Fruit fly (Drosophila melanogaster) whole organism, wandering third instar larva: ENCODE data around the gene CG8630.
A peak's percentile ranks its signal among the peaks of the same experiment; 100 is the strongest.

Experiments used
- Abd-B ChIP-seq: fragments of >200 bp; optimal IDR thresholded peaks from 2 replicates; lab custom pipeline; 2017; ENCODE audit warnings: missing biosample characterization, missing genetic modification characterization
- CG32264 ChIP-seq: fragments of 200-800 bp; sonication (Bioruptor generic); optimal IDR thresholded peaks from 2 replicates; lab custom pipeline; 2016; ENCODE audit warnings: missing biosample characterization, missing genetic modification characterization
- CG9705 ChIP-seq: fragments of 200-800 bp; sonication (Bioruptor generic); optimal IDR thresholded peaks from 2 replicates; lab custom pipeline; 2018; ENCODE audit warnings: missing biosample characterization, mild to moderate bottlenecking, missing genetic modification characterization
- CrebA ChIP-seq: fragments of 200-800 bp; sonication (Bioruptor generic); optimal IDR thresholded peaks from 2 replicates; lab custom pipeline; 2016; ENCODE audit warnings: missing biosample characterization, mild to moderate bottlenecking, missing genetic modification characterization, borderline replicate concordance
- Dfd ChIP-seq: fragments of >200 bp; optimal IDR thresholded peaks from 2 replicates; lab custom pipeline; 2017; ENCODE audit warnings: missing biosample characterization, missing genetic modification characterization
- Dif ChIP-seq: fragments of 200-275, 200-300 bp; sonication (Bioruptor generic); optimal IDR thresholded peaks from 2 replicates; lab custom pipeline; 2018; ENCODE audit warnings: missing biosample characterization, missing genetic modification characterization; ENCODE audit not compliant: partially characterized antibody
- GATAd ChIP-seq: sonication (Bioruptor generic); optimal IDR thresholded peaks from 2 replicates; lab custom pipeline; 2016; ENCODE audit warnings: missing biosample characterization, missing genetic modification characterization
- HLH106 ChIP-seq: fragments of 200-800 bp; optimal IDR thresholded peaks from 3 replicates; lab custom pipeline; 2019; ENCODE audit warnings: missing biosample characterization, mild to moderate bottlenecking, missing genetic modification characterization, moderate library complexity
- Hnf4 ChIP-seq: fragments of 200-800 bp; sonication (Bioruptor generic); optimal IDR thresholded peaks from 2 replicates; lab custom pipeline; 2016; ENCODE audit warnings: missing biosample characterization, mild to moderate bottlenecking, missing genetic modification characterization
- Hr78 ChIP-seq: fragments of >200 bp; optimal IDR thresholded peaks from 2 replicates; lab custom pipeline; 2017; ENCODE audit warnings: missing biosample characterization, missing genetic modification characterization
- Hr83 ChIP-seq: fragments of 200-300 bp; sonication (Bioruptor generic); optimal IDR thresholded peaks from 2 replicates; lab custom pipeline; 2016; ENCODE audit warnings: missing biosample characterization, mild to moderate bottlenecking, missing genetic modification characterization, moderate library complexity; ENCODE audit not compliant: poor library complexity, severe bottlenecking
- Jra ChIP-seq: sonication (Bioruptor generic); optimal IDR thresholded peaks from 2 replicates; lab custom pipeline; 2016; ENCODE audit warnings: missing biosample characterization, missing genetic modification characterization
- Mio ChIP-seq: sonication (Bioruptor generic); optimal IDR thresholded peaks from 2 replicates; lab custom pipeline; 2016; ENCODE audit warnings: missing biosample characterization, missing genetic modification characterization
- Myc ChIP-seq: fragments of >200 bp; optimal IDR thresholded peaks from 2 replicates; lab custom pipeline; 2017
- N ChIP-seq: fragments of >200 bp; optimal IDR thresholded peaks from 2 replicates; lab custom pipeline; 2018; ENCODE audit warnings: missing biosample characterization, missing external identifiers, missing genetic modification characterization
- OdsH ChIP-seq: fragments of 200-800 bp; sonication (Bioruptor generic); optimal IDR thresholded peaks from 2 replicates; lab custom pipeline; 2016; ENCODE audit warnings: missing biosample characterization, mild to moderate bottlenecking, missing genetic modification characterization
- Rel ChIP-seq, 2 experiments: fragments of 200-800 bp; sonication (Bioruptor generic) in 1 of 2; optimal IDR thresholded peaks; 2 replicates in 1 of 2; 3 replicates in 1 of 2; lab custom pipeline; 2016 to 2019; ENCODE audit warnings: mild to moderate bottlenecking in 2 of 2, missing biosample characterization in 2 of 2, missing genetic modification characterization in 2 of 2, moderate library complexity in 1 of 2
- Sp1 ChIP-seq: fragments of 200-800 bp; sonication (Bioruptor generic); optimal IDR thresholded peaks from 3 replicates; lab custom pipeline; 2019; ENCODE audit warnings: missing biosample characterization, mild to moderate bottlenecking, missing genetic modification characterization, moderate library complexity
- Vsx2 ChIP-seq: fragments of 200-300, 225-300 bp; sonication (Bioruptor generic); optimal IDR thresholded peaks from 2 replicates; lab custom pipeline; 2018; ENCODE audit warnings: missing biosample characterization, missing genetic modification characterization; ENCODE audit not compliant: partially characterized antibody
- br ChIP-seq: fragments of 200-800 bp; sonication (Bioruptor generic); optimal IDR thresholded peaks from 2 replicates; lab custom pipeline; 2016; ENCODE audit warnings: missing biosample characterization, missing genetic modification characterization
- brk ChIP-seq: fragments of 200-800 bp; sonication (Bioruptor generic); optimal IDR thresholded peaks from 2 replicates; lab custom pipeline; 2016; ENCODE audit warnings: missing biosample characterization, mild to moderate bottlenecking, missing genetic modification characterization
- dl ChIP-seq, 2 experiments: fragments of 175-275, 200-275 bp in 1 of 2; fragments of 200-275 bp in 1 of 2; sonication (Bioruptor generic); optimal IDR thresholded peaks; lab custom pipeline; 2018; ENCODE audit warnings: mild to moderate bottlenecking in 2 of 2, missing biosample characterization in 2 of 2, missing genetic modification characterization in 2 of 2, moderate library complexity in 2 of 2; ENCODE audit not compliant: partially characterized antibody in 2 of 2, insufficient read depth in 1 of 2
- dmrt93B ChIP-seq: fragments of 200-800 bp; sonication (Bioruptor generic); optimal IDR thresholded peaks from 2 replicates; lab custom pipeline; 2018; ENCODE audit warnings: missing biosample characterization, mild to moderate bottlenecking, missing genetic modification characterization
- dsf ChIP-seq: sonication (Bioruptor generic); optimal IDR thresholded peaks from 2 replicates; lab custom pipeline; 2016; ENCODE audit warnings: missing biosample characterization, missing genetic modification characterization, borderline replicate concordance
- ey ChIP-seq: fragments of 200-800 bp; sonication (Bioruptor generic); optimal IDR thresholded peaks from 2 replicates; lab custom pipeline; 2016; ENCODE audit warnings: missing biosample characterization, missing genetic modification characterization
- foxo ChIP-seq, 2 experiments: fragments of 200-800 bp; sonication (Bioruptor generic); optimal IDR thresholded peaks; 2 replicates in 1 of 2; 3 replicates in 1 of 2; lab custom pipeline; 2016 to 2017; ENCODE audit warnings: missing biosample characterization in 2 of 2, missing genetic modification characterization in 2 of 2
- fru ChIP-seq: fragments of 200-800 bp; sonication (Bioruptor generic); optimal IDR thresholded peaks from 3 replicates; lab custom pipeline; 2016; ENCODE audit warnings: missing biosample characterization, mild to moderate bottlenecking, missing genetic modification characterization
- h ChIP-seq: fragments of 200-800 bp; sonication (Bioruptor generic); optimal IDR thresholded peaks from 3 replicates; lab custom pipeline; 2016; ENCODE audit warnings: missing biosample characterization, mild to moderate bottlenecking, missing genetic modification characterization
- jim ChIP-seq: fragments of 175-275, 200-325 bp; sonication (Bioruptor generic); optimal IDR thresholded peaks from 2 replicates; lab custom pipeline; 2016; ENCODE audit warnings: missing biosample characterization, mild to moderate bottlenecking, missing genetic modification characterization
- lola ChIP-seq: fragments of >200 bp; optimal IDR thresholded peaks from 2 replicates; lab custom pipeline; 2017; ENCODE audit warnings: missing biosample characterization, missing genetic modification characterization
- pan ChIP-seq: fragments of >200 bp; optimal IDR thresholded peaks from 2 replicates; lab custom pipeline; 2017
- psq ChIP-seq: fragments of 200-800 bp; sonication (Bioruptor generic); optimal IDR thresholded peaks from 3 replicates; lab custom pipeline; 2017; ENCODE audit warnings: missing biosample characterization, mild to moderate bottlenecking, missing genetic modification characterization, moderate library complexity
- rgr ChIP-seq: fragments of 200-800 bp; sonication (Bioruptor generic); optimal IDR thresholded peaks from 3 replicates; lab custom pipeline; 2016; ENCODE audit warnings: missing biosample characterization, mild to moderate bottlenecking, missing genetic modification characterization
- sage ChIP-seq: fragments of 200-800 bp; sonication (Bioruptor generic); optimal IDR thresholded peaks from 2 replicates; lab custom pipeline; 2016; ENCODE audit warnings: missing biosample characterization, mild to moderate bottlenecking, missing genetic modification characterization
- sv ChIP-seq: fragments of 200-800 bp; sonication (Bioruptor generic); optimal IDR thresholded peaks from 3 replicates; lab custom pipeline; 2016; ENCODE audit warnings: missing biosample characterization, missing genetic modification characterization
- tai ChIP-seq: sonication (Bioruptor generic); optimal IDR thresholded peaks from 2 replicates; lab custom pipeline; 2016; ENCODE audit warnings: missing biosample characterization, missing genetic modification characterization
- usp ChIP-seq: fragments of >200 bp; optimal IDR thresholded peaks from 2 replicates; lab custom pipeline; 2017; ENCODE audit warnings: missing biosample characterization, missing genetic modification characterization
- woc ChIP-seq: sonication (Bioruptor generic); optimal IDR thresholded peaks from 2 replicates; lab custom pipeline; 2016; ENCODE audit warnings: missing biosample characterization, mild to moderate bottlenecking, missing genetic modification characterization

The CG8630 gene

DNA sequence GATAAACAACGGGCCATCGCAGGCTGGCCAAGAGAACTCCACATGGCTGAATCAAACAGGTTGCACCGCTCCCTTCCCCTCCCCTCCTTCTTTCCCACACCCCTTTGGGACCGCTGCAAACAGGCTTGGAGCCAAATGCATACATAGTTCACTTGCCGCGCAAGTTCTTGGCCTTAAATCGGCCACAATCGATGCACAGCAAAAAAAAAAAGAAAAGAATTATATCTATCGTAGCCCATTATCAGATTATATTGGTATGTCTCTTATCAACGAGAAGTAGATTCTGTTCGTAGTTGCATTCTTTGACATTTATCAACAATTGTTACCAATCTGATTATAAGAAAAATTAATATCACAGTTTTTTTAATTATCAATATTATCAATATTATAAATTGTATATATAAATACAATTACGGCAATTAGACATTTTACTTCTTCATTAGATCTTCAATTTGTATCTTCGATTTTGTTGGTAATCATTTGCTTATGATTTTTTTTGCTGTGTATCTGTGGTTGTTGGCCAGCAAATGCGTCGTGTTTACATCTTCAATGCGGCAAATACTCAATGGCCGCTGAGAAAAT lies 25.9 kb downstream of the CG8630 start:
- TF ChIP-seq Vsx2 (GFP tag; lab: Kevin White, UChicago): peak; percentile 71
- no peak for TF ChIP-seq CrebA (GFP tag; lab: Kevin White, UChicago)
- no peak for TF ChIP-seq dsf (GFP tag; lab: Kevin White, UChicago)
- peak; percentile 78 for TF ChIP-seq fru (GFP tag; lab: Kevin White, UChicago)
- TF ChIP-seq lola (GFP tag; lab: Kevin White, UChicago): no peak
- TF ChIP-seq sv (GFP tag; lab: Kevin White, UChicago): no peak
- TF ChIP-seq pan (lab: Kevin White, UChicago): no peak
- TF ChIP-seq tai (GFP tag; lab: Kevin White, UChicago): no peak
- TF ChIP-seq Rel (GFP tag; optimal IDR thresholded peaks at IDR 0.05; lab: Kevin White, UChicago): no peak
- TF ChIP-seq Rel (tag; optimal IDR thresholded peaks at IDR 0.05; lab: Kevin White, UChicago): no peak
- TF ChIP-seq brk: no peak
- peak; percentile 34 for TF ChIP-seq ey (GFP tag; lab: Kevin White, UChicago)
- no peak for TF ChIP-seq sage (GFP tag; lab: Kevin White, UChicago)
- TF ChIP-seq br (GFP tag; lab: Kevin White, UChicago): peak; percentile 19
- TF ChIP-seq dmrt93B (GFP tag; lab: Kevin White, UChicago): peak; percentile 72
- TF ChIP-seq HLH106: peak; percentile 81
- TF ChIP-seq Myc: no peak
- TF ChIP-seq Dfd (GFP tag; lab: Kevin White, UChicago): no peak
- peak; percentile 79 for TF ChIP-seq Dif (GFP tag; lab: Kevin White, UChicago)
- TF ChIP-seq Abd-B: no peak
- peak; percentile 91 for TF ChIP-seq Sp1 (GFP tag; lab: Kevin White, UChicago)
- TF ChIP-seq jim (GFP tag; lab: Kevin White, UChicago): no peak
- no peak for TF ChIP-seq Hr78 (GFP tag; lab: Kevin White, UChicago)
- TF ChIP-seq usp (GFP tag; lab: Kevin White, UChicago): no peak
- TF ChIP-seq woc (GFP tag; lab: Kevin White, UChicago): peak; percentile 36
- TF ChIP-seq N (GFP tag; lab: Kevin White, UChicago): no peak
- no peak for TF ChIP-seq GATAd
- TF ChIP-seq Hr83: no peak
- TF ChIP-seq rgr (GFP tag; lab: Kevin White, UChicago): peak; percentile 78
- no peak for TF ChIP-seq Mio
- peak in 1 of 2 experiments; percentile 82 for TF ChIP-seq foxo (GFP tag; optimal IDR thresholded peaks at IDR 0.05; lab: Kevin White, UChicago)
- TF ChIP-seq Jra (GFP tag; lab: Kevin White, UChicago): no peak
- TF ChIP-seq Hnf4: peak; percentile 37
- TF ChIP-seq CG32264 (GFP tag; lab: Kevin White, UChicago): no peak
- TF ChIP-seq OdsH (GFP tag; lab: Kevin White, UChicago): peak; percentile 85
- peak; percentile 61 for TF ChIP-seq h (GFP tag; lab: Kevin White, UChicago)
- peak in 1 of 2 experiments; percentile 11 for TF ChIP-seq dl (GFP tag; optimal IDR thresholded peaks at IDR 0.05; lab: Kevin White, UChicago; ENCODE audit: insufficient read depth in 1 of 2, partially characterized antibody in 2 of 2)
- peak; percentile 85 for TF ChIP-seq psq (GFP tag; lab: Kevin White, UChicago)
- peak; percentile 45 for TF ChIP-seq CG9705

DNA sequence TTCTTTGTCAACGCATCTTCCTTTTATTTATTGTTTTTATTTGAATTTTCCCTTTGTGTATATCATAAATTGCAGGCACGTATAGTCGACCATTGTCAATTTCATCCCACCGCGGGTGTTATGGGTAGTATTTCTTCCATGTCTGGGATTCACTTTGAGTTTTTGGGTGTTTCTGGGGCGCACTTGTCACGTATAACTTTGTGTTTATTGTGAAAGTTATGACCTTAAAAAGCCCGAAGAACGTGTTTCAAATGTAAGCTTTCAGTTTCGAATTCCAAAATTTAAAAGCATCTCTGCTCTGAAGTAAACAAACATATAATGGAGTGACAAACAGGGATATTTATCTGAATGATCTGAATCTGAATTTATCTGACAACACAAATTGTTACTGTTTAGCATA lies 27.1 kb downstream of the CG8630 start:
- TF ChIP-seq Rel (GFP tag; optimal IDR thresholded peaks at IDR 0.05; lab: Kevin White, UChicago): no peak
- TF ChIP-seq Rel (tag; optimal IDR thresholded peaks at IDR 0.05; lab: Kevin White, UChicago): peak; percentile 58
- no peak for TF ChIP-seq Hr78 (GFP tag; lab: Kevin White, UChicago)
